Worm (Caenorhabditis elegans) whole organism, midembryonic: ENCODE results near the gene Y67D2.2.

Experiments
- T22C8.4 ChIP-seq: fragments of 200-800 bp; sonication (Bioruptor generic); IDR thresholded peaks from 2 replicates; pipeline ENCODE4 v1.3.6; 2022; ENCODE audit warnings: missing genetic modification characterization, missing compliant biosample characterization
- cog-1 ChIP-seq: sonication (generic microtip); optimal IDR thresholded peaks from 2 replicates; lab custom pipeline; 2016; ENCODE audit warnings: missing genetic modification characterization, missing compliant biosample characterization
- flt-1 ChIP-seq: fragments of 200-800 bp; sonication (Bioruptor generic); IDR thresholded peaks from 2 replicates; pipeline ENCODE4 v1.3.6; 2022; ENCODE audit warnings: missing genetic modification characterization, missing compliant biosample characterization
- klf-2 ChIP-seq: fragments of 200-800 bp; sonication (Bioruptor generic); conservative IDR thresholded peaks from 2 replicates; pipeline ENCODE4 v1.3.6; 2022; ENCODE audit warnings: missing genetic modification reagents, missing genetic modification characterization, missing compliant biosample characterization
- med-1 ChIP-seq: sonication (generic microtip); optimal IDR thresholded peaks from 2 replicates; lab custom pipeline; 2017; ENCODE audit warnings: missing genetic modification characterization, mild to moderate bottlenecking, missing compliant biosample characterization, antibody characterized with exemption, missing genetic modification reagents; ENCODE audit not compliant: insufficient read depth
- ref-1 ChIP-seq: fragments of 200-800 bp; sonication (Bioruptor generic); conservative IDR thresholded peaks from 2 replicates; pipeline ENCODE4 v1.3.6; 2022; ENCODE audit warnings: missing genetic modification reagents, missing genetic modification characterization, missing compliant biosample characterization
- tab-1 ChIP-seq: fragments of 200-800 bp; sonication (Bioruptor generic); IDR thresholded peaks from 2 replicates; pipeline ENCODE4 v1.3.6; 2022; ENCODE audit warnings: missing genetic modification characterization, missing compliant biosample characterization
- ztf-23 ChIP-seq: fragments of 200-800 bp; sonication (Bioruptor generic); IDR thresholded peaks from 2 replicates; pipeline ENCODE4 v1.3.6; 2022; ENCODE audit warnings: missing genetic modification reagents, missing genetic modification characterization, missing compliant biosample characterization
- ztf-29 ChIP-seq: fragments of 200-800 bp; sonication (Bioruptor generic); IDR thresholded peaks from 2 replicates; pipeline ENCODE4 v1.3.6; 2022; ENCODE audit warnings: missing genetic modification reagents, missing genetic modification characterization, missing compliant biosample characterization

Gene Y67D2.2

ce11 chrIII:1558441-1559159 lies at the start of gene Y67D2.2, which contains the start of gene eelo-1:
Gene Y67D2.2, plus strand, starts transcription at chrIII:1558800.
Gene eelo-1, minus strand, starts transcription at chrIII:1558529.
- TF ChIP-seq ztf-23 (no peak), flt-1 (GFP tag; lab: Robert Waterston, UW) (no peak), T22C8.4 (peak; percentile 8; the same call in 1 of the 2 replicates)

- no peak for TF ChIP-seq ref-1 (GFP tag; lab: Robert Waterston, UW)
- no peak for TF ChIP-seq klf-2 (GFP tag; lab: Robert Waterston, UW)
Measured at ce11 chrIII:1517893-1518292, 40.7 kb upstream of the Y67D2.2 start, which contains the start of gene tmem-120. Gene tmem-120, minus strand, starts transcription at chrIII:1517993.

DNA sequence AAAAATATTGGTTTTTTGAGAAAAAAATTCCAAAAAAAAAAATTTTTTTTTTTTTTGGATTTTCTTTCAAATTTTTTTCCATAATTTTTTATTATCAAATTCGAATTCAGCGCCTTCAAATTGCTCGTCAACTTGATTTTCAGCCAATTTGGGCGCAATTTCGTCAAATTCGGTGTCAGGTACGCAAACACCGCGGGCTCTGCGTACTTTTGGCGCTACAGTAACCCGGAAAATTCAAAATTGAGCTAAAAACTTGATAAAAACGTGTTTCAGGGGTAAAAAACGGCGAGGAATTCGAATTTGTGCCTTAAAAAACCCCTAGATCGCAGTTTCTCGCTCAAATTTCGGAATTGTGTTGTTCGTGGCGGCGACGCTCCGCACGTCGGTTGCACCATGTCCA lies 38.7 kb upstream of the Y67D2.2 start:
- TF ChIP-seq T22C8.4 (no peak), klf-2 (GFP tag; lab: Robert Waterston, UW) (no peak), cog-1 (no peak), tab-1 (GFP tag; lab: Robert Waterston, UW) (no peak)

- TF ChIP-seq ref-1 (GFP tag; lab: Robert Waterston, UW), result no peak
- no peak for TF ChIP-seq flt-1 (GFP tag; lab: Robert Waterston, UW)
- no peak for TF ChIP-seq T22C8.4
- no peak for TF ChIP-seq ztf-29 (GFP tag; lab: Robert Waterston, UW)
- TF ChIP-seq cog-1, result no peak
- TF ChIP-seq tab-1 (GFP tag; lab: Robert Waterston, UW), result no peak
- TF ChIP-seq klf-2 (GFP tag; lab: Robert Waterston, UW), result no peak
- no peak for TF ChIP-seq med-1
- TF ChIP-seq ztf-23, result no peak
Measured at ce11 chrIII:1528423-1528822, 30.2 kb upstream of the Y67D2.2 start.

DNA sequence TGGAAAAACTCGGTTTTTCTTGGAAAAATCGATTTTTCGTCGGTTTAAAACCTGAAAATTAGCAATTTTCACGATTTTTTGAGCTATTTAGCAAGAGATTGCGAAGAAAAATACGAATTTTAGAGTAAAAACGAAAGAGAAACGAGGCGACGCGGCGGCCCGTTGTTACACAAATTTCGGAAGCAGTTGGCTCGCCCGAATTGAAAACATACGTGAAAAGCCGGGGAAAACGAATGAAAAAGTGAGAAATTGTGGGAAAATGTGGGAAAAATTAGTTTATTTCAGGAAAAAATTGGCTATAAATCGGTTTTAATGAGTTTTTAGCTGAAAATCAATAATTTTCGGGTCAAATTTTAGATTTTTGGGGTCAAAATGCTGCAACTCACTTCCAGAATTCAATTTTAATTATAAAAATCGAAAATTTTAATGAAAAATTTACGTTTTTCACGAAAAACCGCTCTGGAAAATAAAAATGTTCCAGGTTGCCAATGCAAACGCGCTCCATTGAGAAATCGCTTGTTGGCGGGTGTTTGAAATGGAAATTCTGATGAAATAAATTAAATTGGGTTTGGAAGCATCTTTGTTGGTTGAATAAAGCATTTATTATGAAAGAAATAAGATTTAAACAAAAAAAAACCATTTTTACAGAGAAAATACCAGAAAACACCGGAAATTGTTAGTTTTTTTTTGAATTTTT lies 25.7 kb upstream of the Y67D2.2 start, which contains the start of gene snf-6:
snf-6 (minus strand) TSS at position 51 of the 697 bp plus-strand sequence.
- no peak for TF ChIP-seq ref-1 (GFP tag; lab: Robert Waterston, UW)
- TF ChIP-seq tab-1 (GFP tag; lab: Robert Waterston, UW), result no peak
- TF ChIP-seq med-1, result no peak
- no peak for TF ChIP-seq flt-1 (GFP tag; lab: Robert Waterston, UW)
- no peak for TF ChIP-seq T22C8.4
- no peak for TF ChIP-seq klf-2 (GFP tag; lab: Robert Waterston, UW)
- no peak for TF ChIP-seq ztf-23

DNA sequence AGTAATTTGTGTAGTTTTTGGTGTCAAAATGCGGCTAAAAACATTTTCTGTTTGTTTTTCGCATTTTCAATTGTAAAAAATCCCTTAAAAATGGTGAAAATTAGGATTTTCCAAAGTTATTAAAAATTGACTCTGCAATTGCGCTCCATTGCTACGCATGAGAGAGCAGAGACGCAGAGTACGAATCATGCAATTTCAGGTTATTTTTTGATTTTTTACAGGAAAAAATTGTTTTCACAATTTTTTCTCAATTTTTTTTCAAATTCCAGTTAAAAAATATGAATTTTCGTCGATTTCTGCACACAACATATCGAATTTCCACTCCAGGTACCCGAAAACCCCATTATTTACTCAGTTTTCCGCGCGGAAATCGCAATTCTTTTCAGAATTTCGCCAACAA lies 25.0 kb upstream of the Y67D2.2 start, which contains the start of gene mtg-1:
mtg-1 (plus strand) TSS at position 160 of the 400 bp plus-strand sequence.
- TF ChIP-seq ztf-29 (GFP tag; lab: Robert Waterston, UW), result no peak
- TF ChIP-seq ref-1 (GFP tag; lab: Robert Waterston, UW), result no peak
- no peak for TF ChIP-seq tab-1 (GFP tag; lab: Robert Waterston, UW)
- TF ChIP-seq flt-1 (GFP tag; lab: Robert Waterston, UW), result 0 out of 2 replicates have a peak, but pooled peaks have one; percentile 30

DNA sequence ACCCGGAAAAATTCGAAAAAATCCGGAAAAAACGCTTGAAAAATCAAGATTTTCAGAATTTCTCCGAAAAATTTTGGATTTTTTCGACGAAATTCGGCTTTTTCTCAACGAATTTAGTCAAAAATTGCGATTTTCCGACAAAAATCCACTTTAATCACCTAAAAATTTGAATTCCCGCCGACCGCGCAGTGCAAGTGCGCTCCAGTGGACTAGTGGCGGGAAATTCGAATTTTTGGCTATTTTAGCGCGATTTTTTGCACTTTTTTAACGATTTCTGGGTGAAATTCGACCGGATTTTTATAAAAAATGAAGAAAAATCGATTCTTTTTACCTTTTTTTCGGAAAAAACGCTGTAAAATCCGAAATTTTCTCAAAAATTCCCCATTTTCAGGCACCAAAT lies 24.2 kb upstream of the Y67D2.2 start:
- TF ChIP-seq ref-1 (GFP tag; lab: Robert Waterston, UW), result no peak
- TF ChIP-seq klf-2 (GFP tag; lab: Robert Waterston, UW), result no peak

ce11 chrIII:1539366-1539765 lies 19.2 kb upstream of the Y67D2.2 start:
- TF ChIP-seq T22C8.4 (no peak), ztf-29 (GFP tag; lab: Robert Waterston, UW) (no peak)

DNA sequence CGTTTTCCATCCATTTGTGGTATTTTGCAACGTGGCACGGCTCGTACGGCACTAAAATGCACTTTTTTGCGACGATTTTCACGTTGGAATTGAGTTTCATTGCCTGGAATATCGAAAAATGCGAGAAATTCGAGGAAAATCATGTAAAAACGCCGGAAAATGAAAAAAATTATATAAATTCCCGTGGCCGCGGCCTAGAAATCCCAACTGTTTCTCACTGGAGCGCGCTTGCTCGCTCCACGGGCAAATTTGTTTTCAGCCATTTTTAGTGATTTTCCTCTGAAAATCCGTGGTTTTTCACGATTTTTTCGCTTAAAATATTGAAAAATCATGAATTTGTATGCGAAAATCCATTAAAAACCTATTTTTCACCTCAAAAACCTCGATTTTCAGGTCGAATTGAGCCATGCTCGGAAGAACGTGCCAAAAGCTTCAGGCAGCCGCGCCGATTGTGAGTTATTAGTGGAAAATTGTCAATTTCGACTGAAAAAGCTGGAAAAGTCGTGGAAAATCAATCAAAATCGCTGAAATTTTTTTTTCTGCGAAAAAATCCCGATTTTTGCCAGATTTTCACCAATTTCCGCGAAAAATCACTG lies 18.4 kb upstream of the Y67D2.2 start, which contains the start of the genes Y67D2.5 and cisd-3.2:
Y67D2.5 (minus strand) TSS at position 145 of the 596 bp plus-strand sequence.
cisd-3.2 (plus strand) TSS at position 394 of the 596 bp plus-strand sequence.
- TF ChIP-seq T22C8.4 (no peak), cog-1 (no peak), tab-1 (GFP tag; lab: Robert Waterston, UW) (no peak), ref-1 (GFP tag; lab: Robert Waterston, UW) (no peak), ztf-23 (no peak), flt-1 (GFP tag; lab: Robert Waterston, UW) (no peak), med-1 (no peak), ztf-29 (GFP tag; lab: Robert Waterston, UW) (no peak), klf-2 (GFP tag; lab: Robert Waterston, UW) (no peak)

ce11 chrIII:1543406-1544011 lies 15.1 kb upstream of the Y67D2.2 start:
- TF ChIP-seq cog-1 (no peak), T22C8.4 (peak; percentile 51; the same call in 1 of the 2 replicates)
